Fruit fly (Drosophila melanogaster) whole organism, prepupa: Measurements from ENCODE around the gene vers.

ENCODE experiments used
- Blimp-1 ChIP-seq: fragments of 200-800 bp; sonication (Bioruptor generic); optimal IDR thresholded peaks from 3 replicates; lab custom pipeline; 2017; ENCODE audit warnings: missing biosample characterization, missing genetic modification characterization, mild to moderate bottlenecking, moderate library complexity, missing genetic modification reagents
- CG10631 ChIP-seq: fragments of 200-800 bp; sonication (Bioruptor generic); optimal IDR thresholded peaks from 2 replicates; lab custom pipeline; 2016; ENCODE audit warnings: missing biosample characterization, missing genetic modification characterization
- CG10669 ChIP-seq: fragments of 200-800 bp; sonication (Bioruptor generic); optimal IDR thresholded peaks from 3 replicates; lab custom pipeline; 2018; ENCODE audit warnings: missing biosample characterization, mild to moderate bottlenecking, missing genetic modification characterization, moderate library complexity
- CG11294 ChIP-seq: fragments of 200-800 bp; sonication (Bioruptor generic); IDR thresholded peaks from 2 replicates; pipeline ENCODE4 v1.3.6; 2022; ENCODE audit warnings: missing biosample characterization, missing genetic modification characterization
- CG11902 ChIP-seq: fragments of 200-800 bp; sonication (Bioruptor generic); optimal IDR thresholded peaks from 3 replicates; lab custom pipeline; 2016; ENCODE audit warnings: missing biosample characterization, missing genetic modification characterization
- CG15336 ChIP-seq: fragments of 200-800 bp; sonication (Bioruptor generic); IDR thresholded peaks from 2 replicates; pipeline ENCODE4 v1.3.6; 2022; ENCODE audit warnings: missing biosample characterization, missing genetic modification characterization
- CG1621 ChIP-seq: fragments of 200-800 bp; sonication (Bioruptor generic); optimal IDR thresholded peaks from 3 replicates; lab custom pipeline; 2018; ENCODE audit warnings: missing biosample characterization, mild to moderate bottlenecking, missing genetic modification characterization
- CG16779 ChIP-seq: fragments of 200-800 bp; sonication (Bioruptor generic); optimal IDR thresholded peaks from 3 replicates; lab custom pipeline; 2017; ENCODE audit warnings: missing biosample characterization, mild to moderate bottlenecking, missing genetic modification characterization
- CG3032 ChIP-seq: fragments of 200-800 bp; optimal IDR thresholded peaks from 2 replicates; lab custom pipeline; 2019; ENCODE audit warnings: missing biosample characterization, mild to moderate bottlenecking, missing genetic modification characterization, moderate library complexity
- CG31627 ChIP-seq: fragments of 200-800 bp; sonication (Bioruptor generic); optimal IDR thresholded peaks from 3 replicates; lab custom pipeline; 2016; ENCODE audit warnings: missing biosample characterization, missing genetic modification characterization
- CG32006 ChIP-seq: fragments of 200-800 bp; sonication (Bioruptor generic); optimal IDR thresholded peaks from 3 replicates; lab custom pipeline; 2017; ENCODE audit warnings: missing biosample characterization, mild to moderate bottlenecking, missing genetic modification characterization
- CG3919 ChIP-seq: fragments of 200-800 bp; sonication (Bioruptor generic); optimal IDR thresholded peaks from 3 replicates; lab custom pipeline; 2016; ENCODE audit warnings: missing biosample characterization, missing genetic modification characterization
- CG4318 ChIP-seq: fragments of 200-800 bp; sonication (Bioruptor generic); optimal IDR thresholded peaks from 3 replicates; lab custom pipeline; 2017; ENCODE audit warnings: missing biosample characterization, mild to moderate bottlenecking, missing genetic modification characterization
- CG6163 ChIP-seq: fragments of 200-800 bp; sonication (Bioruptor generic); IDR thresholded peaks from 3 replicates; pipeline ENCODE4 v1.3.6; 2022; ENCODE audit warnings: missing biosample characterization, missing genetic modification characterization
- CG6276 ChIP-seq: fragments of 200-800 bp; sonication (Bioruptor generic); optimal IDR thresholded peaks from 2 replicates; lab custom pipeline; 2017; ENCODE audit warnings: missing biosample characterization, mild to moderate bottlenecking, missing genetic modification characterization
- CG6792 ChIP-seq: fragments of 200-800 bp; sonication (Bioruptor generic); optimal IDR thresholded peaks from 3 replicates; lab custom pipeline; 2016; ENCODE audit warnings: missing biosample characterization, missing genetic modification characterization
- CG6808 ChIP-seq: fragments of 200-800 bp; sonication (Bioruptor generic); optimal IDR thresholded peaks from 3 replicates; lab custom pipeline; 2017; ENCODE audit warnings: missing biosample characterization, missing genetic modification characterization, mild to moderate bottlenecking, moderate library complexity, missing genetic modification reagents
- CG6854 ChIP-seq: fragments of 200-800 bp; sonication (Bioruptor generic); optimal IDR thresholded peaks from 2 replicates; lab custom pipeline; 2017; ENCODE audit warnings: missing biosample characterization, mild to moderate bottlenecking, missing genetic modification characterization
- CG8632 ChIP-seq: fragments of 200-800 bp; sonication (Bioruptor generic); optimal IDR thresholded peaks from 3 replicates; lab custom pipeline; 2016; ENCODE audit warnings: missing biosample characterization, missing genetic modification characterization
- CG9139 ChIP-seq: fragments of 200-800 bp; sonication (Bioruptor generic); optimal IDR thresholded peaks from 3 replicates; lab custom pipeline; 2017; ENCODE audit warnings: missing biosample characterization, mild to moderate bottlenecking, missing genetic modification characterization
- Eip75B ChIP-seq: fragments of 200-800 bp; sonication (Bioruptor generic); optimal IDR thresholded peaks from 3 replicates; lab custom pipeline; 2016; ENCODE audit warnings: missing biosample characterization, missing genetic modification characterization
- Eip78C ChIP-seq: fragments of 200-800 bp; sonication (Bioruptor generic); peaks from one replicate; lab custom pipeline; 2016; ENCODE audit warnings: missing biosample characterization, missing genetic modification characterization
- Ets96B ChIP-seq: fragments of 200-800 bp; optimal IDR thresholded peaks from 2 replicates; lab custom pipeline; 2019; ENCODE audit warnings: missing biosample characterization, mild to moderate bottlenecking, missing genetic modification characterization, moderate library complexity
- Hr39 ChIP-seq: fragments of 200-800 bp; sonication (Bioruptor generic); optimal IDR thresholded peaks from 2 replicates; lab custom pipeline; 2016; ENCODE audit warnings: missing biosample characterization, missing genetic modification characterization
- Lpt ChIP-seq: fragments of 200-800 bp; sonication (Bioruptor generic); optimal IDR thresholded peaks from 3 replicates; lab custom pipeline; 2016; ENCODE audit warnings: missing biosample characterization, missing genetic modification characterization
- OdsH ChIP-seq: fragments of 200-800 bp; sonication (Bioruptor generic); optimal IDR thresholded peaks from 3 replicates; lab custom pipeline; 2016; ENCODE audit warnings: missing biosample characterization, missing genetic modification characterization
- Sox102F ChIP-seq: fragments of 200-800 bp; sonication (Bioruptor generic); optimal IDR thresholded peaks from 2 replicates; lab custom pipeline; 2016; ENCODE audit warnings: missing biosample characterization, mild to moderate bottlenecking, missing genetic modification characterization
- achi ChIP-seq: fragments of 200-800 bp; sonication (Bioruptor generic); optimal IDR thresholded peaks from 3 replicates; lab custom pipeline; 2016; ENCODE audit warnings: missing biosample characterization, missing genetic modification characterization
- dac ChIP-seq: fragments of 200-800 bp; sonication (Bioruptor generic); optimal IDR thresholded peaks from 2 replicates; lab custom pipeline; 2017; ENCODE audit warnings: missing biosample characterization, mild to moderate bottlenecking, missing genetic modification characterization
- dsx ChIP-seq: fragments of 200-800 bp; optimal IDR thresholded peaks from 3 replicates; lab custom pipeline; 2019; ENCODE audit warnings: missing biosample characterization, mild to moderate bottlenecking, missing genetic modification characterization, moderate library complexity; ENCODE audit not compliant: poor library complexity, severe bottlenecking
- eg ChIP-seq: fragments of 200-800 bp; sonication (Bioruptor generic); IDR thresholded peaks from 3 replicates; pipeline ENCODE4 v1.3.6; 2022; ENCODE audit warnings: missing biosample characterization, missing genetic modification characterization
- esn ChIP-seq: fragments of 200-800 bp; sonication (Bioruptor generic); optimal IDR thresholded peaks from 2 replicates; lab custom pipeline; 2016; ENCODE audit warnings: missing biosample characterization, mild to moderate bottlenecking, missing genetic modification characterization, moderate library complexity
- fd59A ChIP-seq: fragments of 200-800 bp; sonication (Bioruptor generic); optimal IDR thresholded peaks from 2 replicates; lab custom pipeline; 2017; ENCODE audit warnings: missing biosample characterization, mild to moderate bottlenecking, missing genetic modification characterization, missing genetic modification reagents
- fd85E ChIP-seq: fragments of 200-800 bp; sonication (Bioruptor generic); optimal IDR thresholded peaks from 3 replicates; lab custom pipeline; 2016; ENCODE audit warnings: missing biosample characterization, missing genetic modification characterization
- fkh ChIP-seq: fragments of 200-800 bp; sonication (Bioruptor generic); optimal IDR thresholded peaks from 3 replicates; lab custom pipeline; 2017; ENCODE audit warnings: missing biosample characterization, mild to moderate bottlenecking, missing genetic modification characterization, moderate library complexity
- lz ChIP-seq: fragments of 200-800 bp; sonication (Bioruptor generic); optimal IDR thresholded peaks from 3 replicates; lab custom pipeline; 2016; ENCODE audit warnings: missing biosample characterization, missing genetic modification characterization
- net ChIP-seq: fragments of 200-800 bp; sonication (Bioruptor generic); optimal IDR thresholded peaks from 3 replicates; lab custom pipeline; 2016; ENCODE audit warnings: missing biosample characterization, missing genetic modification characterization
- pdm3 ChIP-seq: fragments of 200-800 bp; sonication (Bioruptor generic); optimal IDR thresholded peaks from 3 replicates; lab custom pipeline; 2016; ENCODE audit warnings: missing biosample characterization, missing genetic modification characterization
- salr ChIP-seq, 2 experiments: fragments of 200-800 bp; sonication (Bioruptor generic); optimal IDR thresholded peaks; 3 replicates each; lab custom pipeline; 2016 to 2018; ENCODE audit warnings: missing biosample characterization in 2 of 2, missing genetic modification characterization in 2 of 2, mild to moderate bottlenecking in 1 of 2
- ss ChIP-seq, 2 experiments: fragments of 200-800 bp; sonication (Bioruptor generic); optimal IDR thresholded peaks; 2 replicates in 1 of 2; 3 replicates in 1 of 2; lab custom pipeline; 2017 to 2018; ENCODE audit warnings: mild to moderate bottlenecking in 2 of 2, missing biosample characterization in 2 of 2, missing genetic modification characterization in 2 of 2, moderate library complexity in 1 of 2
- svp ChIP-seq: fragments of 200-800 bp; sonication (Bioruptor generic); peaks from one replicate; lab custom pipeline; 2016; ENCODE audit warnings: missing biosample characterization, missing genetic modification characterization
- topi ChIP-seq: fragments of 200-800 bp; sonication (Bioruptor generic); optimal IDR thresholded peaks from 3 replicates; lab custom pipeline; 2016; ENCODE audit warnings: missing biosample characterization, missing genetic modification characterization
- vri ChIP-seq: fragments of 200-800 bp; sonication (Bioruptor generic); optimal IDR thresholded peaks from 3 replicates; lab custom pipeline; 2016; ENCODE audit warnings: missing biosample characterization, mild to moderate bottlenecking, missing genetic modification characterization

vers gene

dm6 chr3L:12149024-12149423 is 33.1 kb downstream of the vers start, which contains the start of gene CG32099:
CG32099 (plus strand) TSS chr3L:12149273.
- no peak for TF ChIP-seq ss (GFP tag; optimal IDR thresholded peaks at IDR 0.05; lab: Kevin White, UChicago)
- TF ChIP-seq achi (GFP tag; lab: Kevin White, UChicago): no peak
- TF ChIP-seq dsx (GFP tag; lab: Kevin White, UChicago): no peak
- TF ChIP-seq CG3919: no peak
- TF ChIP-seq CG9139 (GFP tag; lab: Kevin White, UChicago): no peak
- no peak for TF ChIP-seq Hr39 (GFP tag; lab: Kevin White, UChicago)
- TF ChIP-seq CG10631 (GFP tag; lab: Kevin White, UChicago): no peak
- no peak for TF ChIP-seq CG11902
- no peak for TF ChIP-seq CG6792
- no peak for TF ChIP-seq dac
- no peak for TF ChIP-seq fkh
- no peak for TF ChIP-seq CG1621
- no peak for TF ChIP-seq salr (GFP tag; optimal IDR thresholded peaks at IDR 0.05; lab: Kevin White, UChicago)

- TF ChIP-seq Eip78C (GFP tag; lab: Kevin White, UChicago) (no peak), Lpt (GFP tag; lab: Kevin White, UChicago) (no peak), Ets96B (tag; lab: Kevin White, UChicago) (no peak), CG6276 (GFP tag; lab: Kevin White, UChicago) (no peak), fd85E (GFP tag; lab: Kevin White, UChicago) (no peak), CG8632 (GFP tag; lab: Kevin White, UChicago) (no peak), CG15336 (GFP tag; lab: Robert Waterston, UW) (no peak), CG16779 (tag; lab: Kevin White, UChicago) (no peak), Eip75B (GFP tag; lab: Kevin White, UChicago) (no peak), Sox102F (GFP tag; lab: Kevin White, UChicago) (no peak), CG11902 (no peak), CG10669 (GFP tag; lab: Kevin White, UChicago) (no peak), lz (no peak), CG4318 (no peak), pdm3 (no peak)
- TF ChIP-seq, all 60 proteins: peak for 0
Observed at dm6 chr3L:12162156-12162682, 46.3 kb downstream of the vers start.

dm6 chr3L:12163082-12163481 is 47.2 kb downstream of the vers start:
- TF ChIP-seq esn (GFP tag; lab: Kevin White, UChicago): no peak
- TF ChIP-seq CG31627 (GFP tag; lab: Kevin White, UChicago): no peak
- TF ChIP-seq CG3032: no peak
- TF ChIP-seq vri (GFP tag; lab: Kevin White, UChicago): no peak
- no peak for TF ChIP-seq Sox102F (GFP tag; lab: Kevin White, UChicago)
- TF ChIP-seq salr (GFP tag; optimal IDR thresholded peaks at IDR 0.05; lab: Kevin White, UChicago): no peak
- TF ChIP-seq CG10631 (GFP tag; lab: Kevin White, UChicago): no peak
- no peak for TF ChIP-seq topi (GFP tag; lab: Kevin White, UChicago)
- TF ChIP-seq CG4318: no peak
- TF ChIP-seq CG15336 (GFP tag; lab: Robert Waterston, UW): no peak
- TF ChIP-seq achi (GFP tag; lab: Kevin White, UChicago): no peak
- TF ChIP-seq CG6808 (GFP tag; lab: Kevin White, UChicago): no peak
- TF ChIP-seq fd59A (GFP tag; lab: Kevin White, UChicago): no peak
- TF ChIP-seq CG6854 (GFP tag; lab: Kevin White, UChicago): no peak
- TF ChIP-seq Blimp-1: no peak
- TF ChIP-seq, all 60 proteins: peak for 0

dm6 chr3L:12163693-12164092 is 47.8 kb downstream of the vers start, which contains the start of gene CG9760:
CG9760 (minus strand) TSS chr3L:12163735.
- TF ChIP-seq OdsH (peak; percentile 7), CG6276 (GFP tag; lab: Kevin White, UChicago) (peak; percentile 12), CG11294 (GFP tag; lab: Robert Waterston, UW) (0 out of 2 replicates have a peak, but pooled peaks have one; percentile 13), fkh (no peak), CG6163 (GFP tag; lab: Robert Waterston, UW) (peak; percentile 49; the same call in 1 of the 3 replicates), svp (GFP tag; lab: Kevin White, UChicago) (peak; percentile 6), net (peak; percentile 28), eg (GFP tag; lab: Robert Waterston, UW) (peak; percentile 74), CG32006 (GFP tag; lab: Kevin White, UChicago) (peak; percentile 14), lz (no peak)
- TF ChIP-seq, all 60 proteins: peak for 8
